Worm (Caenorhabditis elegans) whole organism, L4 larva: Measurements from ENCODE around the gene F02E8.4.

Source experiments
- F49E8.2 ChIP-seq: sonication (generic microtip); optimal IDR thresholded peaks from 2 replicates; lab custom pipeline; 2016; ENCODE audit warnings: missing compliant biosample characterization, mild to moderate bottlenecking, missing genetic modification characterization, borderline replicate concordance
- ZK546.5 ChIP-seq, 2 experiments: sonication (generic microtip); optimal IDR thresholded peaks; 2 replicates each; lab custom pipeline; 2017; ENCODE audit warnings: missing biosample characterization in 2 of 2, missing genetic modification characterization in 2 of 2
- lin-39 ChIP-seq: fragments of 150-350 bp; optimal IDR thresholded peaks from 2 replicates; lab custom pipeline; 2014; ENCODE audit warnings: missing biosample characterization, missing genetic modification reagents, missing genetic modification characterization
- nhr-111 ChIP-seq: fragments of 200-800 bp; sonication (Bioruptor generic); optimal IDR thresholded peaks from 2 replicates; lab custom pipeline; 2018; ENCODE audit warnings: mild to moderate bottlenecking, missing genetic modification characterization, missing compliant biosample characterization
- nhr-76 ChIP-seq: fragments of 150-350 bp; optimal IDR thresholded peaks from 2 replicates; lab custom pipeline; 2014; ENCODE audit warnings: missing biosample characterization, missing genetic modification characterization
- pha-4 ChIP-seq, 2 experiments: fragments of 150-350 bp in 1 of 2; fragments of 200-800 bp in 1 of 2; sonication (Bioruptor generic) in 1 of 2; IDR thresholded peaks in 1 of 2; optimal IDR thresholded peaks in 1 of 2; 2 replicates each; pipeline versions ENCODE4 v1.3.6 to Lab custom; 2014 to 2022; ENCODE audit warnings: missing genetic modification characterization in 2 of 2, missing genetic modification reagents in 2 of 2, missing biosample characterization in 1 of 2, missing compliant biosample characterization in 1 of 2
- skn-1 ChIP-seq: fragments of 150-350 bp; optimal IDR thresholded peaks from 2 replicates; lab custom pipeline; 2014; ENCODE audit warnings: missing biosample characterization, missing genetic modification characterization
- unc-62 ChIP-seq, 3 experiments: fragments of 150-350 bp in 1 of 3; sonication (generic microtip); optimal IDR thresholded peaks in 2 of 3; peaks in 1 of 3; 1 replicate in 1 of 3; 2 replicates in 2 of 3; lab custom pipeline; 2014 to 2017; ENCODE audit warnings: missing biosample characterization in 3 of 3, missing genetic modification characterization in 3 of 3, missing genetic modification reagents in 3 of 3, missing genotype in 1 of 3

DNA sequence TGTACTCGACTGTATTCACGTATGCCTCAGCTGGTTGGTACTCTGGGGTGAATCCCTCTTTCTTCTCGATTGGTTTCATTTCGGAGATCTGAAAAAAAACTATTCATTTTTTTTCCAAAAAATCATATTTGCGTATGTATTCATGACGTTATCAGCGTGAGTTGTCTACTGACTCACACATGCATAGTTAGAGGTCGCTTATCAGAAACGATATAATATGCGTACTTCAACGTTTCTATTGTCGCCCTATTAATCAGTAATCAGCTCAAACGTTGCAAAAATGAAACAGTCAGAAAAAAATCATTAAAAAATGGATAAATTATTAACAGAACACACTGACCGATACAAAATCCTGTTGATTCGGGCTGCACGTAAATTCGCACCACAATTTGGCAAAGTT lies 24.6 kb downstream of the F02E8.4 start:
- no peak for TF ChIP-seq nhr-111 (GFP tag; lab: Kevin White, UChicago)
- no peak for TF ChIP-seq nhr-76 (tag; lab: Kevin White, UChicago)
- TF ChIP-seq F49E8.2 (tag; lab: Kevin White, UChicago), result no peak
- no peak for TF ChIP-seq ZK546.5 (tag; optimal IDR thresholded peaks at IDR 0.05; lab: Kevin White, UChicago)
- no peak for TF ChIP-seq pha-4 (GFP tag; IDR thresholded peaks at IDR 0.05; lab: Robert Waterston, UW)
- TF ChIP-seq pha-4 (tag; optimal IDR thresholded peaks at IDR 0.05; lab: Kevin White, UChicago), result no peak
- TF ChIP-seq lin-39 (tag; lab: Kevin White, UChicago), result no peak
- TF ChIP-seq unc-62 (GFP tag; optimal IDR thresholded peaks at IDR 0.05 in 1 of 2; lab: Kevin White, UChicago), result no peak
- TF ChIP-seq unc-62 (tag; optimal IDR thresholded peaks at IDR 0.05; lab: Kevin White, UChicago), result no peak
- no peak for TF ChIP-seq skn-1 (tag; lab: Kevin White, UChicago)
